Fruit fly (Drosophila melanogaster): Measurements from ENCODE around the gene hop.

Gene hop

DNA sequence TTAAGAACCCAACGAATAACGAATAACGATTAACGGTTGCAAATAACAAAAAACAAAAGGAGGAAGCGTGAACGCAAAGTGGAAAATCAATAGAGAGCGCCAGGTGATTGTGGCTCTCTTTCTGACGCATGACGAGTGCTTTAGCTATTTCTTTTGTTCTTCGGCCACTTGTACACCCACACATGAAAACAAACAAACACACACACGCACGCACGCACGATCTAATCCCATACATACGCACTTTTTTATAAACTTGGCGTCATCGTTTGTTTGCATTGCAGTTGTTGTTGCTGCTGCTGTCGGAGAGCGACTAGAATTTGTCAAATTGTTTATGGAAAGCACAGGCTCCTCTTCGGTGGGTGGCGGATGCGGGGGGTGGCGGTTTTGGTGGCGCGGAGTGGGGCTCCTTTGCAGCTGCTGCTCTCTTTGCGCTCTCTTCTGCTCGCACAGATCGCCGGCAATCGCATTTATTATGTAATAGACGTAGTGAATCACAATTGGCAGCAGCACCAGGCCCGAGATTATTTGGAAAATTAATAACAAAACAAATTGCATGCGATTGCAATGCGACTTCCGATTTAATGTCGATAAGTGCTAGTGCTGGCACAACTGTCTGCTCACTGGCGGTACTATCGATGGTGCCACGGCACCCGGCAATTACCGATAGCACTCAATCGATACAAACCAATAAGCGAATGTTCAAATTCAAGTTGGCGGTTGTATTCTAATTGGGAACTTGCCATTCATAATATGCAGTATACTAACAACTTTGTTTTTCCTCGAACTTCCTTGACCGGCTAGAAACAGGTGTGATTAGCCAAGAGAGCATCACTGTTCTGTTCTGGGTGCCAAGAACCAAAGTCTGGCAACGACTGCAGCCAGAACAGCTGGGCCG is 28.7 kb downstream of the hop start:
- no peak for TF ChIP-seq ttk (optimal IDR thresholded peaks at IDR 0.05)

DNA sequence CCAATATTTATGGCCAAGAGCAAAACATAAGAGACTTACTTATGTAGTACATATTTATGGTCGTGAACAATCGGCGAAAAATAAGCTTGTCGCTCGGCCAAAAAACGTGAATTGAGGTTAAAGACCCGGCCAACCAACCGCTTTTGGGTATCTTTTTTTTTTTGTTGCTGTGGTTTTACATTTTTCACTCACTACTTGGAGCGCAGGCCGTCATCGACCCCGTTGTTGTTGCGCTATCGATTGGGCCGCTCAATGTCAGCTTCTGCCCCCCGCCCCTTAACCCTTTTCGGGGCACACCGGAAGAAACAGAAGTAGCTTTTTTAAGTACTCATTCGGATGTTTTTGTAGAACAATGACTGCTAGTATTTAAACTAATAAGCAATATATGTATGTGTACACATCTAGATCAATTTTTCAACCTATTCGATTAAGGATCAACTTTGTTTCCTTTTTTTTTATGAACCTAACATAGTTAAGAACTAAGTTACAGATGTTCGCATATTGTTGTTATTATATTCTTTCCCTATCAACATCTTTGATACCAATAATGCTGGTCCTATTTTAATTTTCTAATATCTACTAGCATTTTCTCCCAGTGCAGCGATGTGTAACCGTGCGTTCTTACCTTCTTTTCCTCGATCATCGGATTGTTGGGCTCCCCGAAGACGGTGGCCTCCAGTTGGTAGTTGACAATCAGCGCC is 29.7 kb downstream of the hop start:
- no peak for TF ChIP-seq insv (optimal IDR thresholded peaks at IDR 0.05)
- no peak for TF ChIP-seq Myc (optimal IDR thresholded peaks at IDR 0.05)
- TF ChIP-seq psq (optimal IDR thresholded peaks at IDR 0.05) = no peak
- no peak for TF ChIP-seq h (optimal IDR thresholded peaks at IDR 0.05)
- no peak for TF ChIP-seq ttk (optimal IDR thresholded peaks at IDR 0.05)
- TF ChIP-seq Sin3A (optimal IDR thresholded peaks at IDR 0.05) = no peak

DNA sequence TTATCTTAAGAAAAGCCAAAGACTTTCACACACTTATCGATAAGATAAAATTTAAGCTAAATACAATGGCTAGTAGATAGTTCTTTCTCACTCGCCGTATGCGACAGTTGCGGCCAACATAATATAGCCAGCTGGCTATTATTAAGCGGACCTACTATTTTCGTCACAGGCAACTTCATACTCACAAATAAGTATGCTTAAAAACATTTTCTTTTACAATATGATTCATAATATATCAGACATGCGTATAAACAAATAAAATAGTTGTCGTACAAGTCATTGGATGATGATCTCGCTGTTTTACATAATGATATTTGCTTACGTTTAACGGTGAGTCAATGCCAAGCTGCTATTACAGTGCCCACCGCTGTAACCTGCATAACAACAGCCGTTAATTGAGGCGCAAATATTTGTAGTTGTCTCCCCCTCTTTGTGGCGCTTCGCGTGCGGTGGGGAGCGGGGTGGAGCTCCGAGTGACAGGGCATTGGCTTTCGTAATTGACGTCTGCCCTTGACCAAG is 41.6 kb downstream of the hop start:
- TF ChIP-seq ttk (optimal IDR thresholded peaks at IDR 0.05) (no peak), h (optimal IDR thresholded peaks at IDR 0.05) (no peak), Myc (optimal IDR thresholded peaks at IDR 0.05) (no peak), Sin3A (optimal IDR thresholded peaks at IDR 0.05) (no peak), psq (optimal IDR thresholded peaks at IDR 0.05) (no peak), insv (optimal IDR thresholded peaks at IDR 0.05) (no peak)

dm6 chrX:11325175-11325768 is 42.6 kb downstream of the hop start, which contains the start of gene Gapvd1:
Gene Gapvd1, plus strand, starts transcription at chrX:11325385.
- TF ChIP-seq psq (optimal IDR thresholded peaks at IDR 0.05) (no peak), insv (optimal IDR thresholded peaks at IDR 0.05) (no peak), Myc (optimal IDR thresholded peaks at IDR 0.05) (no peak), Sin3A (optimal IDR thresholded peaks at IDR 0.05) (no peak), h (optimal IDR thresholded peaks at IDR 0.05) (no peak), ttk (optimal IDR thresholded peaks at IDR 0.05) (no peak)

dm6 chrX:11322659-11323058 is 45.2 kb downstream of the hop start:
- no peak for TF ChIP-seq psq (optimal IDR thresholded peaks at IDR 0.05)
- no peak for TF ChIP-seq ttk (optimal IDR thresholded peaks at IDR 0.05)
- TF ChIP-seq Myc (optimal IDR thresholded peaks at IDR 0.05) = no peak
- TF ChIP-seq Sin3A (optimal IDR thresholded peaks at IDR 0.05) = no peak
- TF ChIP-seq insv (optimal IDR thresholded peaks at IDR 0.05) = no peak
- TF ChIP-seq h (optimal IDR thresholded peaks at IDR 0.05) = no peak

dm6 chrX:11322257-11322656 is 45.6 kb downstream of the hop start, which contains the start of gene sisA:
Gene sisA, minus strand, starts transcription at chrX:11322357.
- TF ChIP-seq ttk (optimal IDR thresholded peaks at IDR 0.05) (no peak), psq (optimal IDR thresholded peaks at IDR 0.05) (no peak), Sin3A (optimal IDR thresholded peaks at IDR 0.05) (no peak), Myc (optimal IDR thresholded peaks at IDR 0.05) (no peak), h (optimal IDR thresholded peaks at IDR 0.05) (no peak), insv (optimal IDR thresholded peaks at IDR 0.05) (no peak)

- TF ChIP-seq h (optimal IDR thresholded peaks at IDR 0.05) = no peak
- no peak for TF ChIP-seq ttk (optimal IDR thresholded peaks at IDR 0.05)
Measured at dm6 chrX:11319916-11320315, 48.0 kb downstream of the hop start.

DNA sequence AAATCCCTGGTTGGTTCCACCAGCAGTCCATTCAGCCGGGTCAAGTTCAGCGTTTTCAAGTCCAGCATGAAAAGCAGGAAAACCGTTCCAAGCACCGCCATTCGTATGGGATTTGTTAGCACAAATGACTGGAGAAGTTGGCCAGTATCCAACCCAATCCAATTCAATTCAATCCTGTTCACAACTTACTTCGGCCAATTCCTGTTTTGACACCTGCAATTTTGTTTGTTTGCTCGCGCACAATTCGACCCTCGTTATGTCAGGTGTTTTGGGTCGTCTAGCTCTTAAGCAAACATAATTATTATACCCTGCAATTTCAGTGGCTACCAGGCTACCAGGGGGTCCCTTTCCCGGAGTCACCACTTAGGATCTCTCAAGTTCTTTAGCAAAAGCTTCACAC is 56.8 kb downstream of the hop start, which contains the start of gene Ir10a:
Gene Ir10a (minus strand): TSS at position 101 of the 400 bp plus-strand sequence.
- no peak for TF ChIP-seq psq (optimal IDR thresholded peaks at IDR 0.05)
- TF ChIP-seq Sin3A (optimal IDR thresholded peaks at IDR 0.05) = no peak
- no peak for TF ChIP-seq ttk (optimal IDR thresholded peaks at IDR 0.05)
- no peak for TF ChIP-seq h (optimal IDR thresholded peaks at IDR 0.05)
- TF ChIP-seq Myc (optimal IDR thresholded peaks at IDR 0.05) = no peak
- no peak for TF ChIP-seq insv (optimal IDR thresholded peaks at IDR 0.05)
